Worm (Caenorhabditis elegans): ENCODE measurements around the gene pie-1.
A peak's percentile ranks its signal among the peaks of the same experiment; 100 is the strongest.

pie-1 gene

ce11 chrIII:12399709-12400108 lies 27.0 kb upstream of the pie-1 start:
- no peak for TF ChIP-seq nhr-28 (tag; optimal IDR thresholded peaks at IDR 0.05)
- no peak for TF ChIP-seq ztf-11 (tag; optimal IDR thresholded peaks at IDR 0.05)
- TF ChIP-seq sptf-1 (tag; optimal IDR thresholded peaks at IDR 0.05), result peak; percentile 84
- TF ChIP-seq zip-8 (tag; optimal IDR thresholded peaks at IDR 0.05), result no peak
- TF ChIP-seq lin-13 (tag; optimal IDR thresholded peaks at IDR 0.05), result no peak
- peak; percentile 32 for TF ChIP-seq sem-2 (GFP tag; optimal IDR thresholded peaks at IDR 0.05)
- TF ChIP-seq cnd-1 (tag; optimal IDR thresholded peaks at IDR 0.05), result peak; percentile 46
- no peak for TF ChIP-seq mep-1 (tag; optimal IDR thresholded peaks at IDR 0.05)
- peak; percentile 58 for TF ChIP-seq mls-2 (tag; optimal IDR thresholded peaks at IDR 0.05)
- TF ChIP-seq ceh-83 (GFP tag; optimal IDR thresholded peaks at IDR 0.05), result no peak
- TF ChIP-seq bed-3 (GFP tag; optimal IDR thresholded peaks at IDR 0.05), result peak; percentile 28
- TF ChIP-seq unc-62 (GFP tag; optimal IDR thresholded peaks at IDR 0.05), result no peak
- no peak for TF ChIP-seq blmp-1 (tag; optimal IDR thresholded peaks at IDR 0.05)
- no peak for TF ChIP-seq tbx-8 (GFP tag; optimal IDR thresholded peaks at IDR 0.05)
- peak; percentile 47 for TF ChIP-seq drap-1 (GFP tag; optimal IDR thresholded peaks at IDR 0.05)
- no peak for TF ChIP-seq nhr-76 (tag; optimal IDR thresholded peaks at IDR 0.05)
- no peak for TF ChIP-seq nhr-2 (tag; optimal IDR thresholded peaks at IDR 0.05)
- TF ChIP-seq flh-1 (GFP tag; optimal IDR thresholded peaks at IDR 0.05), result peak; percentile 20
- TF ChIP-seq elt-3 (tag; optimal IDR thresholded peaks at IDR 0.05), result no peak
- no peak for TF ChIP-seq unc-39 (tag; optimal IDR thresholded peaks at IDR 0.05)
- TF ChIP-seq ham-2 (GFP tag; optimal IDR thresholded peaks at IDR 0.05), result peak; percentile 5
- no peak for TF ChIP-seq lsy-2 (tag; optimal IDR thresholded peaks at IDR 0.05)
- TF ChIP-seq nhr-12 (tag; optimal IDR thresholded peaks at IDR 0.05), result no peak
- TF ChIP-seq ces-1 (GFP tag; optimal IDR thresholded peaks at IDR 0.05), result no peak
- no peak for TF ChIP-seq ceh-39 (tag; optimal IDR thresholded peaks at IDR 0.05)
- peak; percentile 14 for TF ChIP-seq M03D4.4 (tag; optimal IDR thresholded peaks at IDR 0.05)
- no peak for TF ChIP-seq nhr-237 (tag; optimal IDR thresholded peaks at IDR 0.05)
- no peak for TF ChIP-seq hlh-1 (tag; optimal IDR thresholded peaks at IDR 0.05)
- peak; percentile 40 for TF ChIP-seq unc-120 (tag; optimal IDR thresholded peaks at IDR 0.05; ENCODE audit: poor library complexity, severe bottlenecking)
- peak; percentile 80 for TF ChIP-seq lin-32 (GFP tag; optimal IDR thresholded peaks at IDR 0.05)
- TF ChIP-seq ceh-43 (GFP tag; optimal IDR thresholded peaks at IDR 0.05), result peak; percentile 12
- no peak for TF ChIP-seq elt-1 (tag; optimal IDR thresholded peaks at IDR 0.05; ENCODE audit: borderline replicate concordance, insufficient read depth)
- no peak for TF ChIP-seq snpc-4 (tag; optimal IDR thresholded peaks at IDR 0.05)
- no peak for TF ChIP-seq pha-4 (tag; optimal IDR thresholded peaks at IDR 0.05)
- TF ChIP-seq mab-5 (tag; optimal IDR thresholded peaks at IDR 0.05), result no peak

ce11 chrIII:12410304-12410703 lies 16.4 kb upstream of the pie-1 start:
- no peak for TF ChIP-seq lin-32 (GFP tag; optimal IDR thresholded peaks at IDR 0.05)
- peak; percentile 25 for TF ChIP-seq ces-1 (GFP tag; optimal IDR thresholded peaks at IDR 0.05)

ce11 chrIII:12411059-12411458 lies 15.6 kb upstream of the pie-1 start:
- TF ChIP-seq nhr-76 (tag; optimal IDR thresholded peaks at IDR 0.05) (no peak), nhr-237 (tag; optimal IDR thresholded peaks at IDR 0.05) (no peak), cnd-1 (tag; optimal IDR thresholded peaks at IDR 0.05) (no peak), sem-2 (GFP tag; optimal IDR thresholded peaks at IDR 0.05) (no peak), ceh-39 (tag; optimal IDR thresholded peaks at IDR 0.05) (no peak)

- TF ChIP-seq unc-62 (GFP tag; optimal IDR thresholded peaks at IDR 0.05) (no peak), M03D4.4 (tag; optimal IDR thresholded peaks at IDR 0.05) (no peak), ces-1 (GFP tag; optimal IDR thresholded peaks at IDR 0.05) (peak; percentile 48)
These were observed 15.0 kb upstream of the pie-1 start for ce11 chrIII:12411668-12412067.

ce11 chrIII:12414533-12414932 lies 12.2 kb upstream of the pie-1 start:
- TF ChIP-seq ceh-83 (GFP tag; optimal IDR thresholded peaks at IDR 0.05), result no peak
- TF ChIP-seq nhr-12 (tag; optimal IDR thresholded peaks at IDR 0.05), result no peak
- no peak for TF ChIP-seq ham-2 (GFP tag; optimal IDR thresholded peaks at IDR 0.05)
- no peak for TF ChIP-seq sem-2 (GFP tag; optimal IDR thresholded peaks at IDR 0.05)
- TF ChIP-seq tbx-8 (GFP tag; optimal IDR thresholded peaks at IDR 0.05), result no peak
